Fruit fly (Drosophila melanogaster): ENCODE measurements around the gene Ret.

Gene Ret

dm6 chr2L:21233430-21233829 lies 34.9 kb upstream of the Ret start:
- TF ChIP-seq dsf (GFP tag; optimal IDR thresholded peaks at IDR 0.05; ENCODE audit: borderline replicate concordance) (no peak), brk (GFP tag; optimal IDR thresholded peaks at IDR 0.05) (no peak)

dm6 chr2L:21221778-21222177 lies 23.2 kb upstream of the Ret start:
- no peak for TF ChIP-seq sv (GFP tag; optimal IDR thresholded peaks at IDR 0.05)
- TF ChIP-seq CG32264 (GFP tag; optimal IDR thresholded peaks at IDR 0.05), result no peak
- TF ChIP-seq N (GFP tag; optimal IDR thresholded peaks at IDR 0.05), result no peak
- no peak for TF ChIP-seq Myc (optimal IDR thresholded peaks at IDR 0.05)
- TF ChIP-seq brk (GFP tag; optimal IDR thresholded peaks at IDR 0.05), result no peak
- TF ChIP-seq foxo (GFP tag; optimal IDR thresholded peaks at IDR 0.05), result no peak
- no peak for TF ChIP-seq Sp1 (GFP tag; optimal IDR thresholded peaks at IDR 0.05)
- TF ChIP-seq woc (GFP tag; optimal IDR thresholded peaks at IDR 0.05), result no peak
- no peak for TF ChIP-seq lola (GFP tag; optimal IDR thresholded peaks at IDR 0.05)
- peak; percentile 82 for TF ChIP-seq Dif (GFP tag; optimal IDR thresholded peaks at IDR 0.05; ENCODE audit: partially characterized antibody)
- TF ChIP-seq Mio (GFP tag; optimal IDR thresholded peaks at IDR 0.05), result no peak
- peak in 1 of 2 experiments; percentile 81 for TF ChIP-seq dl (GFP tag; optimal IDR thresholded peaks at IDR 0.05; ENCODE audit: insufficient read depth in 1 of 2, partially characterized antibody in 2 of 2)

dm6 chr2L:21221114-21221578 lies 22.6 kb upstream of the Ret start, which contains the start of gene CG8677:
TSS of gene CG8677 (plus strand) at chr2L:21221312.
- TF ChIP-seq CG32264 (GFP tag; optimal IDR thresholded peaks at IDR 0.05) (no peak), CG9705 (GFP tag; optimal IDR thresholded peaks at IDR 0.05) (no peak), dl (GFP tag; optimal IDR thresholded peaks at IDR 0.05; ENCODE audit: insufficient read depth in 1 of 2, partially characterized antibody in 2 of 2) (no peak), Rel (GFP tag; optimal IDR thresholded peaks at IDR 0.05) (no peak), Rel (tag; optimal IDR thresholded peaks at IDR 0.05) (peak; percentile 72)

dm6 chr2L:21220396-21220795 lies 21.8 kb upstream of the Ret start, which contains the start of gene Atg18b:
TSS of gene Atg18b (minus strand) at chr2L:21220572.
- TF ChIP-seq sv (GFP tag; optimal IDR thresholded peaks at IDR 0.05), result no peak
- TF ChIP-seq Rel (GFP tag; optimal IDR thresholded peaks at IDR 0.05), result no peak
- TF ChIP-seq Rel (tag; optimal IDR thresholded peaks at IDR 0.05), result peak; percentile 100
- no peak for TF ChIP-seq h (GFP tag; optimal IDR thresholded peaks at IDR 0.05)
- TF ChIP-seq N (GFP tag; optimal IDR thresholded peaks at IDR 0.05), result no peak

- TF ChIP-seq woc (GFP tag; optimal IDR thresholded peaks at IDR 0.05) (no peak), fru (GFP tag; optimal IDR thresholded peaks at IDR 0.05) (no peak), Dif (GFP tag; optimal IDR thresholded peaks at IDR 0.05; ENCODE audit: partially characterized antibody) (no peak), OdsH (GFP tag; optimal IDR thresholded peaks at IDR 0.05) (peak; percentile 4), HLH106 (tag; optimal IDR thresholded peaks at IDR 0.05) (peak; percentile 27), Hr83 (GFP tag; optimal IDR thresholded peaks at IDR 0.05; ENCODE audit: poor library complexity, severe bottlenecking) (no peak), br (GFP tag; optimal IDR thresholded peaks at IDR 0.05) (peak; percentile 16), rgr (GFP tag; optimal IDR thresholded peaks at IDR 0.05) (no peak), Rel (GFP tag; optimal IDR thresholded peaks at IDR 0.05) (no peak), Rel (tag; optimal IDR thresholded peaks at IDR 0.05) (peak; percentile 56), foxo (GFP tag; optimal IDR thresholded peaks at IDR 0.05) (peak in 1 of 2 experiments; percentile 34), psq (GFP tag; optimal IDR thresholded peaks at IDR 0.05) (peak; percentile 50)
These were observed 21.1 kb upstream of the Ret start for dm6 chr2L:21219640-21220085.

dm6 chr2L:21218912-21219246 lies 20.3 kb upstream of the Ret start:
- TF ChIP-seq Dfd (GFP tag; optimal IDR thresholded peaks at IDR 0.05), result no peak
- TF ChIP-seq woc (GFP tag; optimal IDR thresholded peaks at IDR 0.05), result no peak
- TF ChIP-seq Vsx2 (GFP tag; optimal IDR thresholded peaks at IDR 0.05; ENCODE audit: partially characterized antibody), result peak; percentile 4
- no peak for TF ChIP-seq br (GFP tag; optimal IDR thresholded peaks at IDR 0.05)
- TF ChIP-seq sage (GFP tag; optimal IDR thresholded peaks at IDR 0.05), result peak; percentile 14
- no peak for TF ChIP-seq dmrt93B (GFP tag; optimal IDR thresholded peaks at IDR 0.05)
- no peak for TF ChIP-seq dsf (GFP tag; optimal IDR thresholded peaks at IDR 0.05; ENCODE audit: borderline replicate concordance)
- no peak for TF ChIP-seq foxo (GFP tag; optimal IDR thresholded peaks at IDR 0.05)
- TF ChIP-seq Jra (GFP tag; optimal IDR thresholded peaks at IDR 0.05), result no peak
- no peak for TF ChIP-seq Hnf4 (GFP tag; optimal IDR thresholded peaks at IDR 0.05)
- peak; percentile 29 for TF ChIP-seq h (GFP tag; optimal IDR thresholded peaks at IDR 0.05)
- no peak for TF ChIP-seq rgr (GFP tag; optimal IDR thresholded peaks at IDR 0.05)
- no peak for TF ChIP-seq pan (optimal IDR thresholded peaks at IDR 0.05)
- TF ChIP-seq N (GFP tag; optimal IDR thresholded peaks at IDR 0.05), result no peak
- TF ChIP-seq brk (GFP tag; optimal IDR thresholded peaks at IDR 0.05), result peak; percentile 35
- TF ChIP-seq Myc (optimal IDR thresholded peaks at IDR 0.05), result no peak
